Worm (Caenorhabditis elegans) whole organism, late embryonic: ENCODE measurements around the gene srd-21.

Source experiments
- dmd-4 ChIP-seq: sonication (generic microtip); optimal IDR thresholded peaks from 2 replicates; lab custom pipeline; 2016; ENCODE audit warnings: borderline replicate concordance, missing genetic modification characterization, missing compliant biosample characterization
- dve-1 ChIP-seq: sonication (generic microtip); optimal IDR thresholded peaks from 2 replicates; lab custom pipeline; 2017; ENCODE audit warnings: antibody characterized with exemption, mild to moderate bottlenecking, missing genetic modification characterization, missing compliant biosample characterization
- lim-6 ChIP-seq: sonication (generic microtip); optimal IDR thresholded peaks from 2 replicates; lab custom pipeline; 2016; ENCODE audit warnings: missing genetic modification characterization, missing compliant biosample characterization
- nfya-1 ChIP-seq: sonication (generic microtip); optimal IDR thresholded peaks from 2 replicates; lab custom pipeline; 2017; ENCODE audit warnings: missing genetic modification characterization, mild to moderate bottlenecking, missing compliant biosample characterization, antibody characterized with exemption, moderate library complexity
- ref-2 ChIP-seq: sonication (generic microtip); optimal IDR thresholded peaks from 2 replicates; lab custom pipeline; 2016; ENCODE audit warnings: missing genetic modification characterization, missing compliant biosample characterization
- sox-2 ChIP-seq: fragments of 200-800 bp; sonication (Bioruptor generic); IDR thresholded peaks from 2 replicates; pipeline ENCODE4 v1.3.6; 2022; ENCODE audit warnings: missing genetic modification reagents, missing genetic modification characterization, missing compliant biosample characterization
- tbx-2 ChIP-seq: sonication (generic microtip); optimal IDR thresholded peaks from 2 replicates; lab custom pipeline; 2016; ENCODE audit warnings: missing genetic modification characterization, missing compliant biosample characterization
- unc-55 ChIP-seq: sonication (generic microtip); optimal IDR thresholded peaks from 2 replicates; lab custom pipeline; 2017; ENCODE audit warnings: missing biosample characterization, missing genetic modification reagents, missing genetic modification characterization

- TF ChIP-seq nfya-1, result no peak
- no peak for TF ChIP-seq dmd-4 (tag; lab: Kevin White, UChicago)
- TF ChIP-seq tbx-2 (tag; lab: Kevin White, UChicago), result no peak
- no peak for TF ChIP-seq sox-2 (GFP tag; lab: Robert Waterston, UW)
- no peak for TF ChIP-seq dve-1 (tag; lab: Kevin White, UChicago)
- TF ChIP-seq unc-55 (GFP tag; lab: Kevin White, UChicago), result no peak
- TF ChIP-seq lim-6, result no peak
- TF ChIP-seq ref-2 (tag; lab: Kevin White, UChicago), result no peak
Observed at ce11 chrV:16629600-16629999, at the start of gene srd-21.
